Fruit fly (Drosophila melanogaster) whole organism, prepupa: ENCODE measurements around the gene eEF1alpha2.

ENCODE experiments used
- Blimp-1 ChIP-seq: fragments of 200-800 bp; sonication (Bioruptor generic); optimal IDR thresholded peaks from 3 replicates; lab custom pipeline; 2017; ENCODE audit warnings: missing biosample characterization, missing genetic modification characterization, mild to moderate bottlenecking, moderate library complexity, missing genetic modification reagents
- CG10631 ChIP-seq: fragments of 200-800 bp; sonication (Bioruptor generic); optimal IDR thresholded peaks from 2 replicates; lab custom pipeline; 2016; ENCODE audit warnings: missing biosample characterization, missing genetic modification characterization
- CG10669 ChIP-seq: fragments of 200-800 bp; sonication (Bioruptor generic); optimal IDR thresholded peaks from 3 replicates; lab custom pipeline; 2018; ENCODE audit warnings: missing biosample characterization, mild to moderate bottlenecking, missing genetic modification characterization, moderate library complexity
- CG11294 ChIP-seq: fragments of 200-800 bp; sonication (Bioruptor generic); IDR thresholded peaks from 2 replicates; pipeline ENCODE4 v1.3.6; 2022; ENCODE audit warnings: missing biosample characterization, missing genetic modification characterization
- CG15336 ChIP-seq: fragments of 200-800 bp; sonication (Bioruptor generic); IDR thresholded peaks from 2 replicates; pipeline ENCODE4 v1.3.6; 2022; ENCODE audit warnings: missing biosample characterization, missing genetic modification characterization
- CG1621 ChIP-seq: fragments of 200-800 bp; sonication (Bioruptor generic); optimal IDR thresholded peaks from 3 replicates; lab custom pipeline; 2018; ENCODE audit warnings: missing biosample characterization, mild to moderate bottlenecking, missing genetic modification characterization
- CG16779 ChIP-seq: fragments of 200-800 bp; sonication (Bioruptor generic); optimal IDR thresholded peaks from 3 replicates; lab custom pipeline; 2017; ENCODE audit warnings: missing biosample characterization, mild to moderate bottlenecking, missing genetic modification characterization
- CG3032 ChIP-seq: fragments of 200-800 bp; optimal IDR thresholded peaks from 2 replicates; lab custom pipeline; 2019; ENCODE audit warnings: missing biosample characterization, mild to moderate bottlenecking, missing genetic modification characterization, moderate library complexity
- CG32006 ChIP-seq: fragments of 200-800 bp; sonication (Bioruptor generic); optimal IDR thresholded peaks from 3 replicates; lab custom pipeline; 2017; ENCODE audit warnings: missing biosample characterization, mild to moderate bottlenecking, missing genetic modification characterization
- CG4318 ChIP-seq: fragments of 200-800 bp; sonication (Bioruptor generic); optimal IDR thresholded peaks from 3 replicates; lab custom pipeline; 2017; ENCODE audit warnings: missing biosample characterization, mild to moderate bottlenecking, missing genetic modification characterization
- CG6163 ChIP-seq: fragments of 200-800 bp; sonication (Bioruptor generic); IDR thresholded peaks from 3 replicates; pipeline ENCODE4 v1.3.6; 2022; ENCODE audit warnings: missing biosample characterization, missing genetic modification characterization
- CG6276 ChIP-seq: fragments of 200-800 bp; sonication (Bioruptor generic); optimal IDR thresholded peaks from 2 replicates; lab custom pipeline; 2017; ENCODE audit warnings: missing biosample characterization, mild to moderate bottlenecking, missing genetic modification characterization
- CG6792 ChIP-seq: fragments of 200-800 bp; sonication (Bioruptor generic); optimal IDR thresholded peaks from 3 replicates; lab custom pipeline; 2016; ENCODE audit warnings: missing biosample characterization, missing genetic modification characterization
- CG8319 ChIP-seq: fragments of 200-800 bp; sonication (Bioruptor generic); optimal IDR thresholded peaks from 3 replicates; lab custom pipeline; 2016; ENCODE audit warnings: missing biosample characterization, missing genetic modification characterization
- CG8632 ChIP-seq: fragments of 200-800 bp; sonication (Bioruptor generic); optimal IDR thresholded peaks from 3 replicates; lab custom pipeline; 2016; ENCODE audit warnings: missing biosample characterization, missing genetic modification characterization
- CG9139 ChIP-seq: fragments of 200-800 bp; sonication (Bioruptor generic); optimal IDR thresholded peaks from 3 replicates; lab custom pipeline; 2017; ENCODE audit warnings: missing biosample characterization, mild to moderate bottlenecking, missing genetic modification characterization
- Eip75B ChIP-seq: fragments of 200-800 bp; sonication (Bioruptor generic); optimal IDR thresholded peaks from 3 replicates; lab custom pipeline; 2016; ENCODE audit warnings: missing biosample characterization, missing genetic modification characterization
- Eip78C ChIP-seq: fragments of 200-800 bp; sonication (Bioruptor generic); peaks from one replicate; lab custom pipeline; 2016; ENCODE audit warnings: missing biosample characterization, missing genetic modification characterization
- Eip93F ChIP-seq: fragments of 200-800 bp; sonication (Bioruptor generic); optimal IDR thresholded peaks from 2 replicates; lab custom pipeline; 2016; ENCODE audit warnings: missing biosample characterization, mild to moderate bottlenecking, missing genetic modification characterization
- Ets21C ChIP-seq: fragments of 200-800 bp; sonication (Bioruptor generic); optimal IDR thresholded peaks from 3 replicates; lab custom pipeline; 2016; ENCODE audit warnings: missing biosample characterization, missing genetic modification characterization
- Ets96B ChIP-seq: fragments of 200-800 bp; optimal IDR thresholded peaks from 2 replicates; lab custom pipeline; 2019; ENCODE audit warnings: missing biosample characterization, mild to moderate bottlenecking, missing genetic modification characterization, moderate library complexity
- Gug ChIP-seq: fragments of 200-800 bp; sonication (Bioruptor generic); IDR thresholded peaks from 2 replicates; pipeline ENCODE4 v1.3.6; 2022; ENCODE audit warnings: missing biosample characterization, missing genetic modification characterization
- Hr38 ChIP-seq: sonication (Bioruptor generic); optimal IDR thresholded peaks from 2 replicates; lab custom pipeline; 2016; ENCODE audit warnings: missing biosample characterization, missing genetic modification characterization
- Hr4 ChIP-seq: fragments of 200-800 bp; sonication (Bioruptor generic); optimal IDR thresholded peaks from 3 replicates; lab custom pipeline; 2016; ENCODE audit warnings: missing biosample characterization, missing genetic modification characterization
- OdsH ChIP-seq: fragments of 200-800 bp; sonication (Bioruptor generic); optimal IDR thresholded peaks from 3 replicates; lab custom pipeline; 2016; ENCODE audit warnings: missing biosample characterization, missing genetic modification characterization
- Sox14 ChIP-seq: fragments of 200-800 bp; sonication (Bioruptor generic); optimal IDR thresholded peaks from 3 replicates; lab custom pipeline; 2016; ENCODE audit warnings: missing biosample characterization, missing genetic modification characterization
- Sox15 ChIP-seq: fragments of 200-800 bp; sonication (Bioruptor generic); optimal IDR thresholded peaks from 3 replicates; lab custom pipeline; 2016; ENCODE audit warnings: missing biosample characterization, missing genetic modification characterization
- achi ChIP-seq: fragments of 200-800 bp; sonication (Bioruptor generic); optimal IDR thresholded peaks from 3 replicates; lab custom pipeline; 2016; ENCODE audit warnings: missing biosample characterization, missing genetic modification characterization
- cyc ChIP-seq: fragments of 200-800 bp; sonication (Bioruptor generic); optimal IDR thresholded peaks from 3 replicates; lab custom pipeline; 2016; ENCODE audit warnings: missing biosample characterization, missing genetic modification characterization
- dac ChIP-seq: fragments of 200-800 bp; sonication (Bioruptor generic); optimal IDR thresholded peaks from 2 replicates; lab custom pipeline; 2017; ENCODE audit warnings: missing biosample characterization, mild to moderate bottlenecking, missing genetic modification characterization
- eg ChIP-seq: fragments of 200-800 bp; sonication (Bioruptor generic); IDR thresholded peaks from 3 replicates; pipeline ENCODE4 v1.3.6; 2022; ENCODE audit warnings: missing biosample characterization, missing genetic modification characterization
- fd85E ChIP-seq: fragments of 200-800 bp; sonication (Bioruptor generic); optimal IDR thresholded peaks from 3 replicates; lab custom pipeline; 2016; ENCODE audit warnings: missing biosample characterization, missing genetic modification characterization
- fkh ChIP-seq: fragments of 200-800 bp; sonication (Bioruptor generic); optimal IDR thresholded peaks from 3 replicates; lab custom pipeline; 2017; ENCODE audit warnings: missing biosample characterization, mild to moderate bottlenecking, missing genetic modification characterization, moderate library complexity
- lz ChIP-seq: fragments of 200-800 bp; sonication (Bioruptor generic); optimal IDR thresholded peaks from 3 replicates; lab custom pipeline; 2016; ENCODE audit warnings: missing biosample characterization, missing genetic modification characterization
- pdm3 ChIP-seq: fragments of 200-800 bp; sonication (Bioruptor generic); optimal IDR thresholded peaks from 3 replicates; lab custom pipeline; 2016; ENCODE audit warnings: missing biosample characterization, missing genetic modification characterization
- spab ChIP-seq: fragments of 200-800 bp; sonication (Bioruptor generic); optimal IDR thresholded peaks from 2 replicates; lab custom pipeline; 2017; ENCODE audit warnings: missing biosample characterization, mild to moderate bottlenecking, missing genetic modification characterization, missing genetic modification reagents
- ss ChIP-seq, 2 experiments: fragments of 200-800 bp; sonication (Bioruptor generic); optimal IDR thresholded peaks; 2 replicates in 1 of 2; 3 replicates in 1 of 2; lab custom pipeline; 2017 to 2018; ENCODE audit warnings: mild to moderate bottlenecking in 2 of 2, missing biosample characterization in 2 of 2, missing genetic modification characterization in 2 of 2, moderate library complexity in 1 of 2
- svp ChIP-seq: fragments of 200-800 bp; sonication (Bioruptor generic); peaks from one replicate; lab custom pipeline; 2016; ENCODE audit warnings: missing biosample characterization, missing genetic modification characterization
- topi ChIP-seq: fragments of 200-800 bp; sonication (Bioruptor generic); optimal IDR thresholded peaks from 3 replicates; lab custom pipeline; 2016; ENCODE audit warnings: missing biosample characterization, missing genetic modification characterization

The eEF1alpha2 gene

dm6 chr3R:31709142-31709541 is 29.1 kb upstream of the eEF1alpha2 start (continued):
- TF ChIP-seq CG9139 (GFP tag; lab: Kevin White, UChicago): no peak
- TF ChIP-seq CG3032 (tag; lab: Kevin White, UChicago): no peak
- no peak for TF ChIP-seq CG1621 (tag; lab: Kevin White, UChicago)
- TF ChIP-seq CG10669 (GFP tag; lab: Kevin White, UChicago): no peak
- TF ChIP-seq CG6163: peak; percentile 79
- TF ChIP-seq lz (GFP tag; lab: Kevin White, UChicago): peak; percentile 41
- TF ChIP-seq CG8632 (GFP tag; lab: Kevin White, UChicago): no peak
- TF ChIP-seq Ets96B (tag; lab: Kevin White, UChicago): no peak
- TF ChIP-seq CG6276 (GFP tag; lab: Kevin White, UChicago): peak; percentile 70
- peak; percentile 68 for TF ChIP-seq Sox14
- peak; percentile 82 for TF ChIP-seq Eip78C (GFP tag; lab: Kevin White, UChicago)
- TF ChIP-seq spab (GFP tag; lab: Kevin White, UChicago): no peak
- TF ChIP-seq cyc (GFP tag; lab: Kevin White, UChicago): peak; percentile 40
- TF ChIP-seq ss (GFP tag; optimal IDR thresholded peaks at IDR 0.05; lab: Kevin White, UChicago): no peak
- no peak for TF ChIP-seq Blimp-1 (GFP tag; lab: Kevin White, UChicago)
- TF ChIP-seq fd85E (GFP tag; lab: Kevin White, UChicago): no peak
- peak; percentile 63 for TF ChIP-seq CG32006
- TF ChIP-seq Hr38 (GFP tag; lab: Kevin White, UChicago): no peak
- no peak for TF ChIP-seq CG16779 (tag; lab: Kevin White, UChicago)
- no peak for TF ChIP-seq CG6792 (GFP tag; lab: Kevin White, UChicago)
- TF ChIP-seq fkh (GFP tag; lab: Kevin White, UChicago): no peak
- peak; percentile 28 for TF ChIP-seq topi (GFP tag; lab: Kevin White, UChicago)
- TF ChIP-seq CG11294: peak; percentile 24; the same call in 1 of the 2 replicates
- TF ChIP-seq Eip75B (GFP tag; lab: Kevin White, UChicago): peak; percentile 48
- peak; percentile 53 for TF ChIP-seq OdsH (GFP tag; lab: Kevin White, UChicago)
- peak; percentile 70 for TF ChIP-seq Gug
- TF ChIP-seq Sox15 (GFP tag; lab: Kevin White, UChicago): no peak
- TF ChIP-seq pdm3 (GFP tag; lab: Kevin White, UChicago): peak; percentile 32
- no peak for TF ChIP-seq Ets21C (GFP tag; lab: Kevin White, UChicago)

- no peak for TF ChIP-seq CG8319 (GFP tag; lab: Kevin White, UChicago)
- peak; percentile 48 for TF ChIP-seq Hr4 (GFP tag; lab: Kevin White, UChicago)
- TF ChIP-seq achi (GFP tag; lab: Kevin White, UChicago): peak; percentile 17
- peak; percentile 46; the same call in 2 of the 3 replicates for TF ChIP-seq eg (GFP tag; lab: Robert Waterston, UW)
- peak; percentile 2 for TF ChIP-seq CG4318
- TF ChIP-seq CG10631 (GFP tag; lab: Kevin White, UChicago): peak; percentile 15
- TF ChIP-seq CG11294: 0 out of 2 replicates have a peak, but pooled peaks have one; percentile 31
- TF ChIP-seq Eip78C (GFP tag; lab: Kevin White, UChicago): peak; percentile 16
- peak; percentile 13 for TF ChIP-seq dac (GFP tag; lab: Kevin White, UChicago)
- no peak for TF ChIP-seq svp (GFP tag; lab: Kevin White, UChicago)
- peak; percentile 34 for TF ChIP-seq CG6276 (GFP tag; lab: Kevin White, UChicago)
- peak; percentile 64 for TF ChIP-seq CG32006
- TF ChIP-seq Eip93F (GFP tag; lab: Kevin White, UChicago): no peak
- TF ChIP-seq CG15336: peak; percentile 30; the same call in 1 of the 2 replicates
- TF ChIP-seq topi (GFP tag; lab: Kevin White, UChicago): no peak
Observed at dm6 chr3R:31709769-31710168, 28.5 kb upstream of the eEF1alpha2 start.
